Worm (Caenorhabditis elegans): ENCODE results near the gene srlf-13.
A peak's percentile ranks its signal among the peaks of the same experiment; 100 is the strongest.

Gene srlf-13

ce11 chrIV:10933777-10934546 is 37.5 kb upstream of the srlf-13 start:
- TF ChIP-seq hlh-12 (tag; optimal IDR thresholded peaks at IDR 0.05) (no peak), attf-3 (GFP tag; conservative IDR thresholded peaks at IDR 0.05) (no peak), zfh-2 (GFP tag; conservative IDR thresholded peaks at IDR 0.05) (no peak), athp-1 (tag; optimal IDR thresholded peaks at IDR 0.05) (peak; percentile 90), F55B11.4 (tag; optimal IDR thresholded peaks at IDR 0.05; ENCODE audit: borderline replicate concordance, insufficient read depth) (no peak), tbx-9 (tag; optimal IDR thresholded peaks at IDR 0.05; ENCODE audit: borderline replicate concordance) (no peak), F49E8.2 (tag; optimal IDR thresholded peaks at IDR 0.05; ENCODE audit: insufficient read depth) (no peak), lag-1 (GFP tag; IDR thresholded peaks at IDR 0.05) (0 out of 2 replicates have a peak, but pooled peaks have one; percentile 57), cebp-2 (GFP tag; IDR thresholded peaks at IDR 0.05) (no peak), aptf-2 (GFP tag; conservative IDR thresholded peaks at IDR 0.05) (no peak), egrh-3 (GFP tag; IDR thresholded peaks at IDR 0.05) (no peak), chd-7 (tag; optimal IDR thresholded peaks at IDR 0.05) (peak; percentile 83), tbp1 (GFP tag; optimal IDR thresholded peaks at IDR 0.05) (no peak), rpc-1 (optimal IDR thresholded peaks at IDR 0.05) (no peak), rpc-1 (tag; optimal IDR thresholded peaks at IDR 0.05) (no peak), F52B5.7 (tag; optimal IDR thresholded peaks at IDR 0.05) (peak; percentile 86), mcd-1 (GFP tag; IDR thresholded peaks at IDR 0.05) (peak; percentile 67), ceh-27 (GFP tag; optimal IDR thresholded peaks at IDR 0.05) (no peak), bed-1 (GFP tag; IDR thresholded peaks at IDR 0.05) (0 out of 2 replicates have a peak, but pooled peaks have one; percentile 19), nfya-2 (GFP tag; IDR thresholded peaks at IDR 0.05) (no peak), nhr-90 (tag; optimal IDR thresholded peaks at IDR 0.05) (no peak), efl-1 (GFP tag; optimal IDR thresholded peaks at IDR 0.05) (no peak), Y53G8AR.9 (GFP tag; conservative IDR thresholded peaks at IDR 0.05) (peak; percentile 91), ztf-25 (GFP tag; IDR thresholded peaks at IDR 0.05) (no peak), dox-1 (GFP tag; IDR thresholded peaks at IDR 0.05) (peak; percentile 21; the same call in 1 of the 2 replicates), mes-4 (tag; optimal IDR thresholded peaks at IDR 0.05) (no peak), snpc-4 (GFP tag; optimal IDR thresholded peaks at IDR 0.05) (no peak), snpc-4 (tag; optimal IDR thresholded peaks at IDR 0.05) (peak in 2 of 4 experiments; percentile 10 to 11), Y53F4B.3 (GFP tag; IDR thresholded peaks at IDR 0.05) (no peak), tlf-1 (GFP tag; optimal IDR thresholded peaks at IDR 0.05) (peak; percentile 83), rec-8 (tag; optimal IDR thresholded peaks at IDR 0.05) (no peak), him-1 (tag; optimal IDR thresholded peaks at IDR 0.05) (no peak), madf-3 (GFP tag; IDR thresholded peaks at IDR 0.05) (no peak), ceh-58 (GFP tag; IDR thresholded peaks at IDR 0.05) (no peak), T07F8.4 (tag; optimal IDR thresholded peaks at IDR 0.05) (no peak), cebp-1 (GFP tag; IDR thresholded peaks at IDR 0.05) (0 out of 2 replicates have a peak, but pooled peaks have one; percentile 7), cebp-1 (tag; optimal IDR thresholded peaks at IDR 0.05) (peak; percentile 82), atf-7 (tag; optimal IDR thresholded peaks at IDR 0.05) (peak; percentile 70), attf-6 (GFP tag; IDR thresholded peaks at IDR 0.05) (no peak), die-1 (tag; optimal IDR thresholded peaks at IDR 0.05) (peak; percentile 42), nfya-1 (tag; optimal IDR thresholded peaks at IDR 0.05; ENCODE audit: borderline replicate concordance, insufficient read depth) (no peak), aptf-3 (GFP tag; IDR thresholded peaks at IDR 0.05) (no peak; the same call in 1 of the 2 replicates), madf-10 (tag; optimal IDR thresholded peaks at IDR 0.05) (peak; percentile 6), F22D6.2 (tag; optimal IDR thresholded peaks at IDR 0.05) (no peak), Y95B8A.8 (GFP tag; IDR thresholded peaks at IDR 0.05) (peak; percentile 67), egl-18 (GFP tag; IDR thresholded peaks at IDR 0.05) (no peak), snpc-1.1 (tag; optimal IDR thresholded peaks at IDR 0.05; ENCODE audit: insufficient read depth) (no peak), sea-2 (GFP tag; IDR thresholded peaks at IDR 0.05) (no peak)

Measured in whole organism, young adult.